Fruit fly (Drosophila melanogaster) whole organism, embryonic: Measurements from ENCODE around the gene Jhbp12.

ENCODE experiments used
- Atf6 ChIP-seq: fragments of 200-800 bp; sonication (Bioruptor generic); IDR thresholded peaks from 2 replicates; pipeline ENCODE4 v1.3.6; 2022; ENCODE audit warnings: missing biosample characterization, missing genetic modification characterization
- Bteb2 ChIP-seq: fragments of 200-800 bp; sonication (Bioruptor generic); optimal IDR thresholded peaks from 2 replicates; lab custom pipeline; 2016; ENCODE audit warnings: missing biosample characterization, missing genetic modification characterization
- CG10274 ChIP-seq: fragments of 200-800 bp; sonication (Bioruptor generic); optimal IDR thresholded peaks from 3 replicates; lab custom pipeline; 2017; ENCODE audit warnings: missing biosample characterization, mild to moderate bottlenecking, missing genetic modification characterization
- CG10321 ChIP-seq: fragments of 200-800 bp; sonication (Bioruptor generic); IDR thresholded peaks from 2 replicates; pipeline ENCODE4 v1.3.6; 2022; ENCODE audit warnings: missing biosample characterization, missing genetic modification characterization
- CG10431 ChIP-seq: fragments of 200-800 bp; sonication (Bioruptor generic); optimal IDR thresholded peaks from 3 replicates; lab custom pipeline; 2018; ENCODE audit warnings: missing biosample characterization, mild to moderate bottlenecking, missing genetic modification characterization
- CG11456 ChIP-seq: fragments of 200-800 bp; sonication (Bioruptor generic); IDR thresholded peaks from 3 replicates; pipeline ENCODE4 v1.3.6; 2022; ENCODE audit warnings: missing biosample characterization, missing genetic modification characterization
- CG11695 ChIP-seq: fragments of 200-800 bp; sonication (Bioruptor generic); IDR thresholded peaks from 3 replicates; pipeline ENCODE4 v1.3.6; 2022; ENCODE audit warnings: missing biosample characterization, missing genetic modification characterization
- CG12744 ChIP-seq: fragments of 200-800 bp; sonication (Bioruptor generic); optimal IDR thresholded peaks from 2 replicates; lab custom pipeline; 2016; ENCODE audit warnings: missing biosample characterization, missing genetic modification characterization
- CG12769 ChIP-seq: fragments of 200-800 bp; sonication (Bioruptor generic); optimal IDR thresholded peaks from 2 replicates; lab custom pipeline; 2019; ENCODE audit warnings: missing biosample characterization, mild to moderate bottlenecking, missing genetic modification characterization, moderate library complexity
- CG12942 ChIP-seq: fragments of 200-800 bp; sonication (Bioruptor generic); optimal IDR thresholded peaks from 3 replicates; lab custom pipeline; 2016; ENCODE audit warnings: missing biosample characterization, missing genetic modification characterization
- CG13123 ChIP-seq: fragments of 200-800 bp; sonication (Bioruptor generic); optimal IDR thresholded peaks from 2 replicates; lab custom pipeline; 2016; ENCODE audit warnings: missing biosample characterization, missing genetic modification characterization
- CG14441 ChIP-seq: fragments of 200-800 bp; sonication (Bioruptor generic); IDR thresholded peaks from 2 replicates; pipeline ENCODE4 v1.3.6; 2022; ENCODE audit warnings: missing biosample characterization, missing genetic modification characterization
- CG1529 ChIP-seq: fragments of 200-800 bp; sonication (Bioruptor generic); optimal IDR thresholded peaks from 3 replicates; lab custom pipeline; 2018; ENCODE audit warnings: missing biosample characterization, missing genetic modification characterization
- CG15696 ChIP-seq: fragments of 200-800 bp; sonication (Bioruptor generic); optimal IDR thresholded peaks from 2 replicates; lab custom pipeline; 2019; ENCODE audit warnings: missing biosample characterization, mild to moderate bottlenecking, missing genetic modification characterization, moderate library complexity
- CG1602 ChIP-seq: fragments of 200-800 bp; sonication (Bioruptor generic); optimal IDR thresholded peaks from 3 replicates; lab custom pipeline; 2016; ENCODE audit warnings: missing biosample characterization, missing genetic modification characterization
- CG17361 ChIP-seq: fragments of 200-800 bp; sonication (Bioruptor generic); IDR thresholded peaks from 3 replicates; pipeline ENCODE4 v1.3.6; 2022; ENCODE audit warnings: missing biosample characterization, missing genetic modification characterization
- CG2202 ChIP-seq: fragments of 200-800 bp; sonication (Bioruptor generic); optimal IDR thresholded peaks from 2 replicates; lab custom pipeline; 2018; ENCODE audit warnings: missing biosample characterization, mild to moderate bottlenecking, missing genetic modification characterization
- CG30431 ChIP-seq: fragments of 200-800 bp; sonication (Bioruptor generic); optimal IDR thresholded peaks from 2 replicates; lab custom pipeline; 2017; ENCODE audit warnings: missing biosample characterization, missing genetic modification characterization
- CG3065 ChIP-seq: fragments of 200-800 bp; sonication (Bioruptor generic); optimal IDR thresholded peaks from 2 replicates; lab custom pipeline; 2016; ENCODE audit warnings: missing biosample characterization, missing genetic modification characterization
- CG4404 ChIP-seq: fragments of 200-800 bp; sonication (Bioruptor generic); IDR thresholded peaks from 2 replicates; pipeline ENCODE4 v1.3.6; 2022; ENCODE audit warnings: missing biosample characterization, missing genetic modification characterization
- CG9797 ChIP-seq: fragments of 200-800 bp; sonication (Bioruptor generic); optimal IDR thresholded peaks from 3 replicates; lab custom pipeline; 2018; ENCODE audit warnings: missing biosample characterization, mild to moderate bottlenecking, missing genetic modification characterization
- CG9817 ChIP-seq: fragments of 200-800 bp; sonication (Bioruptor generic); optimal IDR thresholded peaks from 2 replicates; lab custom pipeline; 2018; ENCODE audit warnings: missing biosample characterization, mild to moderate bottlenecking, missing genetic modification characterization, moderate library complexity
- CTCF ChIP-seq: fragments of 200-800 bp; sonication (Bioruptor generic); optimal IDR thresholded peaks from 2 replicates; lab custom pipeline; 2017; ENCODE audit warnings: missing biosample characterization, mild to moderate bottlenecking, missing genetic modification characterization, moderate library complexity
- D19B ChIP-seq: fragments of 200-800 bp; sonication (Bioruptor generic); optimal IDR thresholded peaks from 2 replicates; lab custom pipeline; 2017; ENCODE audit warnings: missing biosample characterization, mild to moderate bottlenecking, missing genetic modification characterization
- Deaf1 ChIP-seq: fragments of 200-800 bp; optimal IDR thresholded peaks from 3 replicates; lab custom pipeline; 2019; ENCODE audit warnings: missing biosample characterization, mild to moderate bottlenecking, missing genetic modification characterization, moderate library complexity
- Dip2 ChIP-seq: fragments of 200-800 bp; sonication (Bioruptor generic); IDR thresholded peaks from 2 replicates; pipeline ENCODE4 v1.3.6; 2022; ENCODE audit warnings: missing biosample characterization, missing genetic modification characterization
- Elba2 ChIP-seq: fragments of 200-800 bp; sonication (Bioruptor generic); optimal IDR thresholded peaks from 3 replicates; lab custom pipeline; 2016; ENCODE audit warnings: missing biosample characterization, missing genetic modification characterization
- MTF-1 ChIP-seq: fragments of 200-800 bp; sonication (Bioruptor generic); optimal IDR thresholded peaks from 2 replicates; lab custom pipeline; 2018; ENCODE audit warnings: missing biosample characterization, mild to moderate bottlenecking, missing genetic modification characterization, borderline replicate concordance
- Mad ChIP-seq: fragments of 200-800 bp; sonication (Bioruptor generic); optimal IDR thresholded peaks from 2 replicates; lab custom pipeline; 2016; ENCODE audit warnings: missing biosample characterization, missing genetic modification characterization
- Mrtf ChIP-seq: fragments of 200-800 bp; sonication (Bioruptor generic); IDR thresholded peaks from 3 replicates; pipeline ENCODE4 v1.3.6; 2022; ENCODE audit warnings: missing biosample characterization, missing genetic modification characterization
- NFAT ChIP-seq: fragments of 200-800 bp; sonication (Bioruptor generic); IDR thresholded peaks from 2 replicates; pipeline ENCODE4 v1.3.6; 2022; ENCODE audit warnings: missing biosample characterization, missing genetic modification characterization
- Nf-YC ChIP-seq: fragments of 200-800 bp; optimal IDR thresholded peaks from 3 replicates; lab custom pipeline; 2019; ENCODE audit warnings: missing biosample characterization, mild to moderate bottlenecking, missing genetic modification characterization, moderate library complexity
- NfI ChIP-seq: fragments of 200-800 bp; sonication (Bioruptor generic); optimal IDR thresholded peaks from 3 replicates; lab custom pipeline; 2018; ENCODE audit warnings: missing biosample characterization, mild to moderate bottlenecking, missing genetic modification characterization, moderate library complexity
- ab ChIP-seq: fragments of 200-800 bp; sonication (Bioruptor generic); optimal IDR thresholded peaks from 2 replicates; lab custom pipeline; 2016; ENCODE audit warnings: missing biosample characterization, missing genetic modification characterization
- ara ChIP-seq: fragments of 200-800 bp; sonication (Bioruptor generic); IDR thresholded peaks from 2 replicates; pipeline ENCODE4 v1.3.6; 2022; ENCODE audit warnings: missing biosample characterization, missing genetic modification characterization
- bcd ChIP-seq: fragments of 200-800 bp; sonication (Bioruptor generic); optimal IDR thresholded peaks from 2 replicates; lab custom pipeline; 2017; ENCODE audit warnings: missing biosample characterization, mild to moderate bottlenecking, missing genetic modification characterization
- corto ChIP-seq: fragments of 200-800 bp; sonication (Bioruptor generic); optimal IDR thresholded peaks from 2 replicates; lab custom pipeline; 2016; ENCODE audit warnings: missing biosample characterization, mild to moderate bottlenecking, missing genetic modification characterization, moderate library complexity
- disco-r ChIP-seq: fragments of 200-800 bp; sonication (Bioruptor generic); optimal IDR thresholded peaks from 2 replicates; lab custom pipeline; 2016; ENCODE audit warnings: missing biosample characterization, missing genetic modification characterization
- ewg ChIP-seq: fragments of 200-800 bp; sonication (Bioruptor generic); optimal IDR thresholded peaks from 3 replicates; lab custom pipeline; 2017; ENCODE audit warnings: mild to moderate bottlenecking, missing biosample characterization, missing genetic modification reagents, missing genetic modification characterization
- gsb-n ChIP-seq: fragments of 200-800 bp; sonication (Bioruptor generic); optimal IDR thresholded peaks from 3 replicates; lab custom pipeline; 2018; ENCODE audit warnings: missing biosample characterization, mild to moderate bottlenecking, missing genetic modification characterization
- h ChIP-seq: fragments of >200 bp; optimal IDR thresholded peaks from 2 replicates; lab custom pipeline; 2017
- jing ChIP-seq: fragments of 200-800 bp; sonication (Bioruptor generic); optimal IDR thresholded peaks from 2 replicates; lab custom pipeline; 2018; ENCODE audit warnings: missing biosample characterization, mild to moderate bottlenecking, missing genetic modification characterization
- lab ChIP-seq: fragments of 200-800 bp; sonication (Bioruptor generic); optimal IDR thresholded peaks from 3 replicates; lab custom pipeline; 2017; ENCODE audit warnings: missing biosample characterization, missing genetic modification characterization, mild to moderate bottlenecking, moderate library complexity, missing genetic modification reagents
- luna ChIP-seq: fragments of 200-800 bp; sonication (Bioruptor generic); optimal IDR thresholded peaks from 2 replicates; lab custom pipeline; 2016; ENCODE audit warnings: missing biosample characterization, missing genetic modification characterization
- mam ChIP-seq: fragments of 200-800 bp; sonication (Bioruptor generic); optimal IDR thresholded peaks from 3 replicates; lab custom pipeline; 2016; ENCODE audit warnings: missing biosample characterization, missing genetic modification characterization
- mld ChIP-seq: fragments of 200-800 bp; sonication (Bioruptor generic); IDR thresholded peaks from 3 replicates; pipeline ENCODE4 v1.3.6; 2022; ENCODE audit warnings: missing biosample characterization, missing genetic modification characterization; ENCODE audit not compliant: partially characterized antibody
- onecut ChIP-seq: fragments of 200-800 bp; sonication (Bioruptor generic); IDR thresholded peaks from 2 replicates; pipeline ENCODE4 v1.3.6; 2022; ENCODE audit warnings: missing biosample characterization, missing genetic modification characterization
- phol ChIP-seq: fragments of 200-800 bp; sonication (Bioruptor generic); optimal IDR thresholded peaks from 3 replicates; lab custom pipeline; 2018; ENCODE audit warnings: missing biosample characterization, mild to moderate bottlenecking, missing genetic modification characterization, moderate library complexity
- shn ChIP-seq: fragments of 200-800 bp; sonication (Bioruptor generic); optimal IDR thresholded peaks from 3 replicates; lab custom pipeline; 2016; ENCODE audit warnings: missing biosample characterization, missing genetic modification characterization
- tin ChIP-seq: fragments of 200-800 bp; sonication (Bioruptor generic); optimal IDR thresholded peaks from 3 replicates; lab custom pipeline; 2016; ENCODE audit warnings: missing biosample characterization, missing genetic modification characterization
- wek ChIP-seq: fragments of 200-800 bp; sonication (Bioruptor generic); optimal IDR thresholded peaks from 3 replicates; lab custom pipeline; 2018; ENCODE audit warnings: missing biosample characterization, mild to moderate bottlenecking, missing genetic modification characterization, moderate library complexity
- wor ChIP-seq: fragments of 200-800 bp; sonication (Bioruptor generic); IDR thresholded peaks from 2 replicates; pipeline ENCODE4 v1.3.6; 2022; ENCODE audit warnings: missing biosample characterization, missing genetic modification characterization
- zen2 ChIP-seq: fragments of 200-800 bp; sonication (Bioruptor generic); IDR thresholded peaks from 3 replicates; pipeline ENCODE4 v1.3.6; 2022; ENCODE audit warnings: missing biosample characterization, missing genetic modification characterization; ENCODE audit not compliant: partially characterized antibody

Gene Jhbp12

dm6 chr3R:24574123-24574522 lies 49.5 kb downstream of the Jhbp12 start (continued):
- no peak for TF ChIP-seq zen2 (GFP tag; lab: Robert Waterston, UW)
- TF ChIP-seq CG30431 (GFP tag; lab: Kevin White, UChicago) = no peak
- no peak for TF ChIP-seq CG10321 (GFP tag; lab: Robert Waterston, UW)
- TF ChIP-seq onecut = no peak
- TF ChIP-seq CG15696 (tag; lab: Kevin White, UChicago) = peak; percentile 3
- peak; percentile 7 for TF ChIP-seq mam (GFP tag; lab: Kevin White, UChicago)
- no peak for TF ChIP-seq CG12744 (GFP tag; lab: Kevin White, UChicago)
- TF ChIP-seq h = no peak
- peak; percentile 69 for TF ChIP-seq Atf6
- no peak for TF ChIP-seq CG3065
- TF ChIP-seq CG11456 = no peak
- TF ChIP-seq ewg (GFP tag; lab: Kevin White, UChicago) = no peak
- no peak for TF ChIP-seq jing
- no peak for TF ChIP-seq shn (GFP tag; lab: Kevin White, UChicago)
- no peak for TF ChIP-seq NFAT
- TF ChIP-seq corto (GFP tag; lab: Kevin White, UChicago) = no peak
- TF ChIP-seq CG11695 (GFP tag; lab: Robert Waterston, UW) = peak; percentile 71
- TF ChIP-seq lab (GFP tag; lab: Kevin White, UChicago) = peak; percentile 83
- no peak for TF ChIP-seq Dip2 (GFP tag; lab: Robert Waterston, UW)
- no peak for TF ChIP-seq CG9797 (GFP tag; lab: Kevin White, UChicago)
- TF ChIP-seq CG12769 = peak; percentile 1
- peak; percentile 63 for TF ChIP-seq CG17361 (GFP tag; lab: Robert Waterston, UW)
- peak; percentile 10 for TF ChIP-seq Bteb2 (GFP tag; lab: Kevin White, UChicago)
- peak; percentile 55 for TF ChIP-seq NfI (GFP tag; lab: Kevin White, UChicago)
- TF ChIP-seq disco-r (GFP tag; lab: Kevin White, UChicago) = no peak
- TF ChIP-seq Nf-YC (tag; lab: Kevin White, UChicago) = peak; percentile 59
- TF ChIP-seq CG12942 (GFP tag; lab: Kevin White, UChicago) = no peak
- no peak for TF ChIP-seq Elba2
- TF ChIP-seq Mad (GFP tag; lab: Kevin White, UChicago) = no peak
- TF ChIP-seq bcd (GFP tag; lab: Kevin White, UChicago) = peak; percentile 53
- no peak for TF ChIP-seq gsb-n (tag; lab: Kevin White, UChicago)
- TF ChIP-seq wor = no peak
- no peak for TF ChIP-seq CG10431
- no peak for TF ChIP-seq ara
- TF ChIP-seq mld (GFP tag; lab: Robert Waterston, UW) = no peak
- peak; percentile 29 for TF ChIP-seq CG9817
- TF ChIP-seq luna (GFP tag; lab: Kevin White, UChicago) = no peak
- no peak for TF ChIP-seq tin (GFP tag; lab: Kevin White, UChicago)
- no peak for TF ChIP-seq CG1529 (GFP tag; lab: Kevin White, UChicago)
- no peak for TF ChIP-seq ab (GFP tag; lab: Kevin White, UChicago)
- peak; percentile 47 for TF ChIP-seq phol (tag; lab: Kevin White, UChicago)
- no peak for TF ChIP-seq wek (GFP tag; lab: Kevin White, UChicago)
- no peak for TF ChIP-seq CG4404 (GFP tag; lab: Robert Waterston, UW)
- TF ChIP-seq CTCF = no peak
- TF ChIP-seq D19B (GFP tag; lab: Kevin White, UChicago) = peak; percentile 41
- no peak for TF ChIP-seq CG2202 (tag; lab: Kevin White, UChicago)
- no peak for TF ChIP-seq CG10274
- TF ChIP-seq CG13123 (GFP tag; lab: Kevin White, UChicago) = no peak
- TF ChIP-seq Mrtf (GFP tag; lab: Robert Waterston, UW) = no peak
- no peak for TF ChIP-seq MTF-1 (GFP tag; lab: Kevin White, UChicago)
- TF ChIP-seq CG14441 = no peak; the same call in 1 of the 2 replicates
- TF ChIP-seq Deaf1 (tag; lab: Kevin White, UChicago) = peak; percentile 38
- TF ChIP-seq CG1602 (GFP tag; lab: Kevin White, UChicago) = no peak
